Fruit fly (Drosophila melanogaster): ENCODE results near the gene CG34012.
A peak's percentile ranks its signal among the peaks of the same experiment; 100 is the strongest.

Gene CG34012

DNA sequence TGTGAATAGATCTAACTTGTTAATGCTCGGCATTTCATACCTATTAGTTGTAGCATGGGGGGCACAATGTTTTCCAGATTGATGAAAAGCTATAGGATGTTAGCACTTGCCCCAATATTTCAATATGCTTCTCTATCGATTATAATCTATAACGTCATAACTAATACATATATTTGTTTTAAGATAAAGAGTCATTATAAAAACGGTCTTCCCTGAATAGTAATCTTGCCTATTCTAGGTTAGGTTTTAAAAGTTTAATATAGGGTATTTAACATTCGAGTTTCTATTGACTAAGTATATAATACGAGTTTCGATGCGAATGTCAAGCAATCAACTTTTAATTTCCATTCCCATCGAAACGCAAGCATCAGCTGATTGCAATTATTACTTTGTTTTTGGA, 48.1 kb downstream of the CG34012 start, which contains the start of the genes CG6321 and Blos2 (continued):
- TF ChIP-seq CG13624 (GFP tag; optimal IDR thresholded peaks at IDR 0.05) (peak; percentile 57), CG15269 (tag; optimal IDR thresholded peaks at IDR 0.05) (peak; percentile 88), sima (GFP tag; optimal IDR thresholded peaks at IDR 0.05) (no peak), D (optimal IDR thresholded peaks at IDR 0.05) (no peak), D (GFP tag; optimal IDR thresholded peaks at IDR 0.05) (peak; percentile 61), danr (GFP tag; IDR thresholded peaks at IDR 0.05) (0 out of 2 replicates have a peak, but pooled peaks have one; percentile 44), NFAT (GFP tag; IDR thresholded peaks at IDR 0.05) (peak; percentile 45; the same call in 1 of the 2 replicates), CG17359 (tag; optimal IDR thresholded peaks at IDR 0.05) (peak; percentile 84), stc (GFP tag; IDR thresholded peaks at IDR 0.05) (peak; percentile 79), MESR4 (GFP tag; optimal IDR thresholded peaks at IDR 0.05) (no peak), unpg (GFP tag; optimal IDR thresholded peaks at IDR 0.05) (peak; percentile 87), sug (tag; optimal IDR thresholded peaks at IDR 0.05) (peak; percentile 79), CG12942 (GFP tag; optimal IDR thresholded peaks at IDR 0.05) (no peak), CG14441 (GFP tag; IDR thresholded peaks at IDR 0.05) (peak; percentile 75), CG15011 (GFP tag; optimal IDR thresholded peaks at IDR 0.05) (peak; percentile 61), CG7271 (tag; optimal IDR thresholded peaks at IDR 0.05) (peak; percentile 18), ase (GFP tag; IDR thresholded peaks at IDR 0.05) (peak; percentile 39; the same call in 1 of the 3 replicates), klu (GFP tag; IDR thresholded peaks at IDR 0.05) (peak; percentile 52), MBD-R2 (GFP tag; IDR thresholded peaks at IDR 0.05) (peak; percentile 81), CG8359 (GFP tag; optimal IDR thresholded peaks at IDR 0.05; ENCODE audit: borderline replicate concordance) (peak; percentile 30), gcm (GFP tag; optimal IDR thresholded peaks at IDR 0.05) (peak; percentile 81), peb (GFP tag; IDR thresholded peaks at IDR 0.05) (0 out of 2 replicates have a peak, but pooled peaks have one; percentile 20), p53 (GFP tag; optimal IDR thresholded peaks at IDR 0.05) (no peak), CG10431 (GFP tag; optimal IDR thresholded peaks at IDR 0.05) (no peak), CG32772 (GFP tag; IDR thresholded peaks at IDR 0.05) (0 out of 2 replicates have a peak, but pooled peaks have one; percentile 5), CG1233 (GFP tag; optimal IDR thresholded peaks at IDR 0.05) (peak; percentile 64), CG11696 (GFP tag; IDR thresholded peaks at IDR 0.05) (0 out of 2 replicates have a peak, but pooled peaks have one; percentile 24), dmrt11E (tag; optimal IDR thresholded peaks at IDR 0.05) (peak; percentile 75), trh (GFP tag; optimal IDR thresholded peaks at IDR 0.05) (no peak), Mad (GFP tag; optimal IDR thresholded peaks at IDR 0.05) (no peak), ab (GFP tag; optimal IDR thresholded peaks at IDR 0.05) (no peak), Rfx (GFP tag; IDR thresholded peaks at IDR 0.05) (peak; percentile 79), Atf-2 (GFP tag; optimal IDR thresholded peaks at IDR 0.05) (peak; percentile 11), Ets97D (GFP tag; optimal IDR thresholded peaks at IDR 0.05) (peak; percentile 30), Dref (GFP tag; IDR thresholded peaks at IDR 0.05) (no peak), CG15073 (GFP tag; optimal IDR thresholded peaks at IDR 0.05) (no peak), otp (GFP tag; IDR thresholded peaks at IDR 0.05) (no peak), ranshi (GFP tag; IDR thresholded peaks at IDR 0.05) (peak; percentile 65; the same call in 1 of the 2 replicates), Poxn (GFP tag; IDR thresholded peaks at IDR 0.05) (peak; percentile 39; the same call in 1 of the 2 replicates), hb (GFP tag; IDR thresholded peaks at IDR 0.05; ENCODE audit: partially characterized antibody) (no peak), Six4 (GFP tag; optimal IDR thresholded peaks at IDR 0.05) (peak; percentile 29), CG11560 (tag; IDR thresholded peaks at IDR 0.05) (no peak), CG4854 (GFP tag; optimal IDR thresholded peaks at IDR 0.05) (peak; percentile 30), slou (GFP tag; optimal IDR thresholded peaks at IDR 0.05) (peak; percentile 8), CG11093 (GFP tag; IDR thresholded peaks at IDR 0.05) (peak; percentile 16; the same call in 1 of the 3 replicates), CG12155 (GFP tag; optimal IDR thresholded peaks at IDR 0.05) (peak; percentile 64), Lim3 (GFP tag; IDR thresholded peaks at IDR 0.05) (no peak), CG3281 (GFP tag; optimal IDR thresholded peaks at IDR 0.05) (peak; percentile 86), CG13123 (GFP tag; optimal IDR thresholded peaks at IDR 0.05) (peak; percentile 15), psq (GFP tag; optimal IDR thresholded peaks at IDR 0.05) (no peak), sob (GFP tag; IDR thresholded peaks at IDR 0.05) (peak; percentile 76), CG7987 (GFP tag; optimal IDR thresholded peaks at IDR 0.05) (peak; percentile 4)
